Worm (Caenorhabditis elegans): ENCODE measurements around the gene sma-10.

ce11 chrIV:291356-291755, 17.1 kb downstream of the sma-10 start, which contains the start of gene T21D12.7:
- no peak for TF ChIP-seq dao-5 (tag; optimal IDR thresholded peaks at IDR 0.05)
- TF ChIP-seq him-1 (tag; optimal IDR thresholded peaks at IDR 0.05): no peak
- TF ChIP-seq W03F9.2 (tag; optimal IDR thresholded peaks at IDR 0.05): no peak
